Worm (Caenorhabditis elegans): ENCODE measurements around the gene nuo-4.

The nuo-4 gene

DNA sequence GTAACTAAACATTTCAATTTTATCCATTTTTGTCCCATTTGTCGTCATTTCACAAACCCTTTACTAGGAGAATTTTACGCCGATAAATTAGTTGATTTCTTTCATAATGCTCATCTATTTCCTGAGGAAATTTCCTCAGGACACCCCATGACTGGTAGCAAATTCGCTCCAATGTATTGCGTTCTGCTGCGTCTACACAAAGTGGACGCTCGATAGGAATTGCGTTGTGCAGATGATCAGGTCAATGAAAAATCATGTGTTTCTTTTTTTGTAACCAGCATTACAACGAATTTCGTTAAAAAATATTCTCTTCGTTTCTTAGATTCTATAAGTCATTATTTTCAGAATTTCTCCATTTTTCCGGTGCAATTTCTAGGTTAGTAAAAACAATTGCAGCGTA is 23.2 kb upstream of the nuo-4 start, which contains the start of gene epg-4 (continued):
- TF ChIP-seq snpc-3.4 (tag; optimal IDR thresholded peaks at IDR 0.05) (peak; percentile 9), ceh-100 (GFP tag; IDR thresholded peaks at IDR 0.05) (peak; percentile 75), ceh-58 (GFP tag; IDR thresholded peaks at IDR 0.05) (no peak), ceh-40 (GFP tag; IDR thresholded peaks at IDR 0.05) (no peak), hmg-20 (GFP tag; IDR thresholded peaks at IDR 0.05) (no peak), unc-62 (GFP tag; optimal IDR thresholded peaks at IDR 0.05) (no peak), ama-1 (optimal IDR thresholded peaks at IDR 0.05) (no peak), ama-1 (GFP tag; optimal IDR thresholded peaks at IDR 0.05) (peak; percentile 2 to 16), egrh-3 (GFP tag; IDR thresholded peaks at IDR 0.05) (no peak), C17E4.6 (GFP tag; IDR thresholded peaks at IDR 0.05) (no peak), pbrm-1 (GFP tag; IDR thresholded peaks at IDR 0.05) (peak; percentile 43; the same call in 1 of the 2 replicates), madf-10 (tag; optimal IDR thresholded peaks at IDR 0.05) (no peak), akir-1 (GFP tag; optimal IDR thresholded peaks at IDR 0.05) (no peak), cebp-1 (GFP tag; IDR thresholded peaks at IDR 0.05) (peak; percentile 81), cebp-1 (tag; optimal IDR thresholded peaks at IDR 0.05) (peak; percentile 86), K11D2.4 (GFP tag; IDR thresholded peaks at IDR 0.05) (no peak), repo-1 (tag; optimal IDR thresholded peaks at IDR 0.05) (no peak), hlh-26 (GFP tag; conservative IDR thresholded peaks at IDR 0.05) (no peak), dpff-1 (tag; optimal IDR thresholded peaks at IDR 0.05) (no peak), nhr-179 (tag; optimal IDR thresholded peaks at IDR 0.05) (no peak), him-1 (tag; optimal IDR thresholded peaks at IDR 0.05) (no peak), rec-8 (tag; optimal IDR thresholded peaks at IDR 0.05) (no peak), nhr-120 (GFP tag; IDR thresholded peaks at IDR 0.05) (no peak), ceh-27 (GFP tag; optimal IDR thresholded peaks at IDR 0.05) (peak; percentile 23), C06A6.2 (GFP tag; conservative IDR thresholded peaks at IDR 0.05) (no peak), T07F8.4 (tag; optimal IDR thresholded peaks at IDR 0.05) (no peak), ceh-91 (GFP tag; IDR thresholded peaks at IDR 0.05) (no peak), ekl-4 (GFP tag; IDR thresholded peaks at IDR 0.05) (0 out of 2 replicates have a peak, but pooled peaks have one; percentile 33), mcd-1 (GFP tag; IDR thresholded peaks at IDR 0.05) (peak; percentile 64), B0035.1 (tag; optimal IDR thresholded peaks at IDR 0.05) (no peak), D2030.7 (GFP tag; IDR thresholded peaks at IDR 0.05) (peak; percentile 27; the same call in 1 of the 2 replicates), lin-35 (GFP tag; optimal IDR thresholded peaks at IDR 0.05) (peak in 1 of 3 experiments; percentile 28), F55B11.4 (tag; optimal IDR thresholded peaks at IDR 0.05; ENCODE audit: borderline replicate concordance, insufficient read depth) (no peak), B0336.3 (GFP tag; IDR thresholded peaks at IDR 0.05) (peak; percentile 70), Y67H2A.10 (GFP tag; conservative IDR thresholded peaks at IDR 0.05) (no peak; the same call in 1 of the 2 replicates), F57A8.1 (GFP tag; optimal IDR thresholded peaks at IDR 0.05) (no peak), tbx-9 (tag; optimal IDR thresholded peaks at IDR 0.05; ENCODE audit: borderline replicate concordance) (no peak), unc-130 (GFP tag; optimal IDR thresholded peaks at IDR 0.05) (peak; percentile 29), Y79H2A.3 (GFP tag; conservative IDR thresholded peaks at IDR 0.05) (no peak), let-526 (GFP tag; IDR thresholded peaks at IDR 0.05) (no peak), sdz-38 (tag; optimal IDR thresholded peaks at IDR 0.05) (no peak), B0261.1 (tag; optimal IDR thresholded peaks at IDR 0.05) (no peak), nhr-27 (tag; optimal IDR thresholded peaks at IDR 0.05) (no peak), dox-1 (GFP tag; IDR thresholded peaks at IDR 0.05) (peak; percentile 72), lag-1 (GFP tag; IDR thresholded peaks at IDR 0.05) (no peak), F10E7.11 (tag; optimal IDR thresholded peaks at IDR 0.05) (no peak), madf-8 (GFP tag; conservative IDR thresholded peaks at IDR 0.05) (peak; percentile 14; the same call in 1 of the 2 replicates), attf-5 (GFP tag; optimal IDR thresholded peaks at IDR 0.05) (peak; percentile 89), ztf-28 (GFP tag; IDR thresholded peaks at IDR 0.05) (no peak), tlf-1 (GFP tag; optimal IDR thresholded peaks at IDR 0.05) (peak; percentile 49)

Data from whole organism, young adult.